Worm (Caenorhabditis elegans) whole organism, L1 larva: Measurements from ENCODE around the gene F58F9.1.

Experiments
- C16A3.4 ChIP-seq: fragments of 150-350 bp; optimal IDR thresholded peaks from 2 replicates; lab custom pipeline; 2014; ENCODE audit warnings: missing biosample characterization, missing genetic modification characterization
- C34B4.2 ChIP-seq: sonication (generic microtip); optimal IDR thresholded peaks from 2 replicates; lab custom pipeline; 2017; ENCODE audit warnings: mild to moderate bottlenecking, missing genetic modification characterization, missing compliant biosample characterization
- F16B12.6 ChIP-seq: fragments of 150-350 bp; optimal IDR thresholded peaks from 2 replicates; lab custom pipeline; 2014; ENCODE audit warnings: missing biosample characterization, missing genetic modification characterization
- blmp-1 ChIP-seq: fragments of 150-350 bp; optimal IDR thresholded peaks from 2 replicates; lab custom pipeline; 2014; ENCODE audit warnings: missing biosample characterization, missing genetic modification characterization
- ceh-8 ChIP-seq: fragments of 200-800 bp; sonication (Bioruptor generic); optimal IDR thresholded peaks from 2 replicates; lab custom pipeline; 2018; ENCODE audit warnings: mild to moderate bottlenecking, missing genetic modification characterization, moderate library complexity, missing compliant biosample characterization
- dpl-1 ChIP-seq, 3 experiments: fragments of 150-350 bp in 2 of 3; sonication (generic microtip) in 1 of 3; optimal IDR thresholded peaks; 2 replicates each; lab custom pipeline; 2014 to 2017; ENCODE audit warnings: missing biosample characterization in 3 of 3, missing genetic modification characterization in 3 of 3, missing genetic modification reagents in 3 of 3
- efl-1 ChIP-seq, 4 experiments: fragments of 150-350 bp; optimal IDR thresholded peaks in 3 of 4; peaks in 1 of 4; 1 replicate in 1 of 4; 2 replicates in 3 of 4; lab custom pipeline; 2014; ENCODE audit warnings: missing biosample characterization in 2 of 4, missing genetic modification characterization in 2 of 4, missing genetic modification reagents in 2 of 4
- efl-3 ChIP-seq: fragments of 200-800 bp; sonication (Bioruptor generic); optimal IDR thresholded peaks from 2 replicates; lab custom pipeline; 2018; ENCODE audit warnings: mild to moderate bottlenecking, missing genetic modification characterization, missing compliant biosample characterization
- elt-2 ChIP-seq: sonication (generic microtip); optimal IDR thresholded peaks from 2 replicates; lab custom pipeline; 2016; ENCODE audit warnings: missing genetic modification characterization, mild to moderate bottlenecking, inconsistent platforms, missing compliant biosample characterization, missing genetic modification reagents
- elt-3 ChIP-seq, 6 experiments: fragments of 150-350 bp in 1 of 6; sonication (generic microtip); optimal IDR thresholded peaks; 2 replicates each; lab custom pipeline; 2017 to 2018; ENCODE audit warnings: missing biosample characterization in 6 of 6, missing genetic modification characterization in 6 of 6, inconsistent platforms in 1 of 6
- ets-5 ChIP-seq: fragments of 200-800 bp; sonication (Bioruptor generic); IDR thresholded peaks from 2 replicates; pipeline ENCODE4 v1.3.6; 2022; ENCODE audit warnings: missing genetic modification characterization, missing compliant biosample characterization
- fkh-4 ChIP-seq: sonication (generic microtip); optimal IDR thresholded peaks from 2 replicates; lab custom pipeline; 2016; ENCODE audit warnings: missing compliant biosample characterization, missing genetic modification characterization, borderline replicate concordance
- grh-1 ChIP-seq: fragments of 200-800 bp; sonication (Bioruptor generic); IDR thresholded peaks from 2 replicates; pipeline ENCODE4 v1.3.6; 2022; ENCODE audit warnings: missing genetic modification reagents, missing genetic modification characterization, missing compliant biosample characterization
- isw-1 ChIP-seq: fragments of 200-800 bp; sonication (Bioruptor generic); IDR thresholded peaks from 2 replicates; pipeline ENCODE4 v1.3.6; 2022; ENCODE audit warnings: missing genetic modification characterization, missing compliant biosample characterization
- lin-15B ChIP-seq: fragments of 150-350 bp; sonication (generic microtip); optimal IDR thresholded peaks from 3 replicates; lab custom pipeline; 2014; ENCODE audit warnings: missing biosample characterization, missing genetic modification characterization
- lin-35 ChIP-seq, 2 experiments: fragments of 150-350 bp; optimal IDR thresholded peaks; 2 replicates each; lab custom pipeline; 2014; ENCODE audit warnings: missing biosample characterization in 2 of 2, missing genetic modification characterization in 2 of 2, missing genetic modification reagents in 2 of 2
- lsy-2 ChIP-seq, 2 experiments: fragments of 150-350 bp; optimal IDR thresholded peaks; 2 replicates each; lab custom pipeline; 2014; ENCODE audit warnings: missing biosample characterization in 2 of 2, missing genetic modification characterization in 2 of 2
- mep-1 ChIP-seq: fragments of 150-350 bp; optimal IDR thresholded peaks from 2 replicates; lab custom pipeline; 2014; ENCODE audit warnings: missing biosample characterization, missing genetic modification characterization
- nhr-20 ChIP-seq: sonication (generic microtip); optimal IDR thresholded peaks from 2 replicates; lab custom pipeline; 2016; ENCODE audit warnings: mild to moderate bottlenecking, missing genetic modification characterization, missing compliant biosample characterization
- nhr-237 ChIP-seq: fragments of 150-350 bp; optimal IDR thresholded peaks from 2 replicates; lab custom pipeline; 2014; ENCODE audit warnings: missing biosample characterization, missing genetic modification characterization
- nhr-47 ChIP-seq: sonication (generic microtip); optimal IDR thresholded peaks from 2 replicates; lab custom pipeline; 2016; ENCODE audit warnings: mild to moderate bottlenecking, missing genetic modification characterization, moderate library complexity, missing compliant biosample characterization
- nhr-71 ChIP-seq: sonication (generic microtip); optimal IDR thresholded peaks from 2 replicates; lab custom pipeline; 2016; ENCODE audit warnings: mild to moderate bottlenecking, missing genetic modification characterization, moderate library complexity, missing compliant biosample characterization
- nhr-76 ChIP-seq: sonication (generic microtip); optimal IDR thresholded peaks from 2 replicates; lab custom pipeline; 2017; ENCODE audit warnings: missing biosample characterization, missing genetic modification characterization
- nhr-85 ChIP-seq: sonication (generic microtip); peaks from one replicate; lab custom pipeline; 2016; ENCODE audit warnings: missing genetic modification characterization, inconsistent platforms, missing compliant biosample characterization
- nhr-90 ChIP-seq: sonication (generic microtip); optimal IDR thresholded peaks from 2 replicates; lab custom pipeline; 2016; ENCODE audit warnings: mild to moderate bottlenecking, missing genetic modification characterization, missing compliant biosample characterization; ENCODE audit not compliant: poor library complexity
- pqm-1 ChIP-seq: sonication (generic microtip); optimal IDR thresholded peaks from 3 replicates; lab custom pipeline; 2017; ENCODE audit warnings: missing biosample characterization, missing genetic modification characterization
- unc-30 ChIP-seq: sonication (generic microtip); optimal IDR thresholded peaks from 2 replicates; lab custom pipeline; 2017; ENCODE audit warnings: missing biosample characterization, missing genetic modification characterization
- xbp-1 ChIP-seq: sonication (generic microtip); optimal IDR thresholded peaks from 2 replicates; lab custom pipeline; 2016; ENCODE audit warnings: missing genetic modification characterization, missing compliant biosample characterization

F58F9.1 gene

DNA sequence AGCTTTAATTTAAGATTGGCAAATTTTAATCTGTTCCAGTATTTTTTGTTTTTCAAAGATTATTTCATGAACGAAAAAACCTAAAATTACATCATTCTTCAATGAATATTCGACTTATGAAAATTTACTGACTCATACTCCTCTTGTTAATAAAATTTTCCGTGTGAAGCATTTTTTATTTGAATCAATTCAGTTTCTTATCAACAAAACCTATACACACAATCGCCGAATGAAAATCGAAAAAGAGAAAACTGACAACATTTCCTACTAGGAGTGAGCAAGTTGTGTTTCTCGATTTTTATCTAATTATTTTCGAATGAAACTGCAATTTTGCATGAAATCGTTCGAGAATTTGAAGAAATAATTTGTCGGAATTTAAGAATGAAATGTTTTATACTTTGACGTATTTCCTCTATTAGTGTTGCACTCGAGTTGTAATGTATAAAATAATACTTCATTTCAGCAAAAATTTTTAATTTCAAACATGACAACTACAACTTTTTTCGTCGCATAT lies 19.0 kb upstream of the F58F9.1 start, which contains the start of gene F58F9.4:
Gene F58F9.4 (plus strand): TSS at position 464 of the 514 bp plus-strand sequence.
- no peak for TF ChIP-seq F16B12.6 (tag; lab: Kevin White, UChicago)
- TF ChIP-seq xbp-1 = no peak
- no peak for TF ChIP-seq efl-3 (GFP tag; lab: Kevin White, UChicago)
- TF ChIP-seq grh-1 = no peak
- no peak for TF ChIP-seq nhr-47 (tag; lab: Kevin White, UChicago)
- TF ChIP-seq ceh-8 (GFP tag; lab: Kevin White, UChicago) = no peak
- no peak for TF ChIP-seq nhr-90 (tag; lab: Kevin White, UChicago)

DNA sequence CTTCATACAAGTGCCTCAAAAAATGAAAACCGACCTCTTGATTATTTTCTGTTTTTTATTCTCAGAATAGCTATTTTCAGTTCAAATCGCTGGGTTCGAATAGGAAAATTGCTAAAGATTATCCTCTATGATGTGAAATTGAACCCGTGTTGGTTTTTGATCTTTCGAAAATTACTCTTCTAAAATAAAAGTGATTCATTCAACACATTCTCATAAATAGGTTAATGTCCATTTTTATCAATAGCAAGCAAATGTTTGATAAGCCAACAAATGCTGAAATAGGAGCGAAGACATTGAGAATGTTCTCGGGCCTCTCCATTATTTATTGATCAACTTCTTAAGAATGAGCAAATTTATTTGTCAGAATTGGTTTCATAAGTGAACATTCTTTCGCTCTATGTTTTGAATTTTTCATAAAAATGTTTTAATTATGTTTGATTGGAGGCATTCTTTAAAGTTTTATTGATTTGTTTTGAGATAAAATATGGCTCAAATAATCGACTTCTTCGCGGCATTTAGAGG lies 16.8 kb upstream of the F58F9.1 start, which contains the start of gene F58F9.3:
Gene F58F9.3 (plus strand): TSS at position 472 of the 522 bp plus-strand sequence.
- no peak for TF ChIP-seq nhr-85 (tag; lab: Kevin White, UChicago)
- TF ChIP-seq elt-2 (tag; lab: Kevin White, UChicago) = peak; percentile 1

DNA sequence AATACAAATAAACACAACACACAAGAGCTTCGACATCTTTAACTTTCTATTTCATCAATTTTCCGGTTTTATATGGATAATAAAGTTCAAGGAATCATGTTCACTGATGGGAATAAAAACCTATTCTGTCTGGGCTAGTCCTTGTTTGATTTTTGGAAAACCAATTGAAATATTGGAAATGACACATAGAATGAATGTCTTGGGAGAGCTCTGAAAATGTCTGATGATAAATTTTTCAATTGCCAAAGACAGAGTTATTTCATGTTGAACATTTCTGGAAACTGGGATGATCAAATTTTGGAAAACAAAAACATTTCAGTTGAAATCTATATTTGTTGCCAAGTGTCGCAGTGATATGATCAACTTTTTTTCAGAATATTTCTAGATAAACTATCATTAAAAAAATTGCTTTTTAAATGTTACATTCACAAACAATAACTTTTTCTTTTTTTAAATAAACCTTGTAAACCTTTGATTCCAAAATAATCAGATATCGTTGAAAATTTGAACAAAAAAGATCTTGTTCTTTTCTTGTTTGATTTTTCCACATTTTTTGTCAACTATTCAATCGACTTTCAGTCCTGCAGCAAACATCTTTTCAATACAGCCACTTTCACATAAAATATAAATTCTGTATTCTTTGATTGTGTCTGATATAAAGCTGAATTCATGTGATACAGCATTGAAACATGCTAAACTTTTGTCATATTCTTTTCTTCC lies 12.0 kb upstream of the F58F9.1 start, which contains the start of the genes F58F9.6 and F58F9.8:
Gene F58F9.6 (minus strand): TSS at position 101 of the 720 bp plus-strand sequence.
Gene F58F9.8 (plus strand): TSS at position 670 of the 720 bp plus-strand sequence.
- peak; percentile 22 for TF ChIP-seq nhr-85 (tag; lab: Kevin White, UChicago)
- no peak for TF ChIP-seq C34B4.2 (tag; lab: Kevin White, UChicago)
- no peak for TF ChIP-seq elt-2 (tag; lab: Kevin White, UChicago)
- no peak for TF ChIP-seq efl-1 (optimal IDR thresholded peaks at IDR 0.05; lab: Kevin White, UChicago)
- TF ChIP-seq efl-1 (GFP tag; optimal IDR thresholded peaks at IDR 0.05 in 1 of 2; lab: Kevin White, UChicago) = peak in 1 of 2 experiments; percentile 83
- TF ChIP-seq, all 84 proteins: peak for 2

DNA sequence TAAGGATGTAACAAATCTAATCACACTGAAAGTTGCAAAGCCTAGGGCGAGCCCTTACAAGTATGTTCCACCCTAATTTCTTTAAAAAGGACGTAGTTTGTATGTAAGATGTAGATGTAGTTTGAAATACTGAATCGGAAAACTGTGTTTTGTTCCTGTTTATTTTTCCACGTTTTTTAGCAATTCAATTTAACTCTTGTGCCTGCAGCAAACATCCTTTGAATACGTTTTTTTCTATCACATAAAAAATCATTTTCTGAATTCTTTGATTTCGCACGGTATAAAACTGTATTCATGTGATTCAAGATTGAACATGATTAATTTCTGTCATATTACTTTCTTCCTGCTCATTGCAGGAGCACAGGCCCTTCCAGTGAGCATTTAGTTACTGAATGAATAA lies 9.6 kb upstream of the F58F9.1 start, which contains the start of gene F58F9.9:
Gene F58F9.9 (plus strand): TSS at position 301 of the 400 bp plus-strand sequence.
- no peak for TF ChIP-seq fkh-4 (tag; lab: Kevin White, UChicago)
- no peak for TF ChIP-seq nhr-76 (tag; lab: Kevin White, UChicago)
- TF ChIP-seq unc-30 (tag; lab: Kevin White, UChicago) = no peak
- TF ChIP-seq isw-1 (GFP tag; lab: Robert Waterston, UW) = no peak
- TF ChIP-seq efl-1 (optimal IDR thresholded peaks at IDR 0.05; lab: Kevin White, UChicago) = no peak
- no peak for TF ChIP-seq efl-1 (GFP tag; optimal IDR thresholded peaks at IDR 0.05 in 1 of 2; lab: Kevin White, UChicago)
- TF ChIP-seq nhr-237 = no peak
- no peak for TF ChIP-seq pqm-1 (tag; lab: Kevin White, UChicago)
- no peak for TF ChIP-seq mep-1 (tag; lab: Kevin White, UChicago)

DNA sequence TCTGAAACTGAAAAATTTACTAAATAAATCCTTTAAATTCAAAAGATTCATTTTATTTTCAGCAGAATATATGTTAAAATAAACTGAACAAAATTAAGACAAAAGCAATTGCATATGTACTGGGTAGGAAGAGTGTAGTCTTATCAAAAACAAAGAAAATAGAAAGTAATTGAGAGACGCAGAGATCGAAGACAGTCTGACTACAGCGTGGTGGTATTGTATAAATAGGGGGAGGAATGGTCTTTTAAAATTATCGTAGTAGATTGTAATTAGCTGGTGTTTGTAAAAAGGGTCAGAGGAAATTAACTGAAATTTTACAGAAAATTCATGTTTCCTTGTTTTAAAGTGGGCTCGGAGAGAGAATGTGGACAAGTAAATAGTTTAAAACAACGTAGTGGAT lies 1.2 kb upstream of the F58F9.1 start, which contains the start of gene acox-3:
Gene acox-3 (minus strand): TSS at position 7 of the 400 bp plus-strand sequence.
- TF ChIP-seq nhr-85 (tag; lab: Kevin White, UChicago) (peak; percentile 27), C16A3.4 (tag; lab: Kevin White, UChicago) (no peak), lin-15B (tag; lab: Kevin White, UChicago) (no peak), lsy-2 (tag; optimal IDR thresholded peaks at IDR 0.05; lab: Kevin White, UChicago) (peak in 1 of 2 experiments; percentile 7), lin-35 (GFP tag; optimal IDR thresholded peaks at IDR 0.05; lab: Kevin White, UChicago) (peak in 1 of 2 experiments; percentile 52), elt-3 (tag; optimal IDR thresholded peaks at IDR 0.05; lab: Kevin White, UChicago) (peak in 2 of 6 experiments; percentile 54 to 55), nhr-20 (tag; lab: Kevin White, UChicago) (peak; percentile 92), dpl-1 (GFP tag; optimal IDR thresholded peaks at IDR 0.05; lab: Kevin White, UChicago) (peak in 1 of 3 experiments; percentile 5), elt-2 (tag; lab: Kevin White, UChicago) (peak; percentile 54), ets-5 (GFP tag; lab: Robert Waterston, UW) (no peak), nhr-71 (peak; percentile 33), blmp-1 (tag; lab: Kevin White, UChicago) (peak; percentile 43)
